Fruit fly (Drosophila melanogaster) whole organism, pupa: ENCODE measurements around the gene XNP.

Experiments used
- CG10348 ChIP-seq: fragments of 200-800 bp; sonication (Bioruptor generic); IDR thresholded peaks from 2 replicates; pipeline ENCODE4 v1.3.6; 2022; ENCODE audit warnings: missing biosample characterization, missing genetic modification characterization
- CG12605 ChIP-seq: fragments of 200-800 bp; sonication (Bioruptor generic); IDR thresholded peaks from 2 replicates; pipeline ENCODE4 v1.3.6; 2022; ENCODE audit warnings: missing biosample characterization, missing genetic modification characterization
- CG14655 ChIP-seq: fragments of 200-800 bp; sonication (Bioruptor generic); optimal IDR thresholded peaks from 3 replicates; lab custom pipeline; 2017; ENCODE audit warnings: mild to moderate bottlenecking, missing biosample characterization, missing genetic modification reagents, missing genetic modification characterization
- CG15710 ChIP-seq: fragments of 200-800 bp; sonication (Bioruptor generic); optimal IDR thresholded peaks from 2 replicates; lab custom pipeline; 2018; ENCODE audit warnings: missing biosample characterization, mild to moderate bottlenecking, missing genetic modification characterization, moderate library complexity
- CG32121 ChIP-seq: fragments of 200-800 bp; sonication (Bioruptor generic); IDR thresholded peaks from 2 replicates; pipeline ENCODE4 v1.3.6; 2022; ENCODE audit warnings: missing biosample characterization, missing genetic modification characterization
- CG34367 ChIP-seq: fragments of 200-800 bp; sonication (Bioruptor generic); optimal IDR thresholded peaks from 2 replicates; lab custom pipeline; 2018; ENCODE audit warnings: missing biosample characterization, mild to moderate bottlenecking, missing genetic modification characterization
- CG4496 ChIP-seq: fragments of 200-800 bp; sonication (Bioruptor generic); IDR thresholded peaks from 3 replicates; pipeline ENCODE4 v1.3.6; 2022; ENCODE audit warnings: missing biosample characterization, missing genetic modification characterization
- CG8159 ChIP-seq: fragments of 200-800 bp; sonication (Bioruptor generic); optimal IDR thresholded peaks from 3 replicates; lab custom pipeline; 2018; ENCODE audit warnings: missing biosample characterization, mild to moderate bottlenecking, missing genetic modification characterization, moderate library complexity
- CG8301 ChIP-seq: fragments of 200-800 bp; sonication (Bioruptor generic); optimal IDR thresholded peaks from 2 replicates; lab custom pipeline; 2018; ENCODE audit warnings: missing biosample characterization, mild to moderate bottlenecking, missing genetic modification characterization
- CG9948 ChIP-seq: fragments of 200-800 bp; sonication (Bioruptor generic); optimal IDR thresholded peaks from 2 replicates; lab custom pipeline; 2018; ENCODE audit warnings: missing biosample characterization, mild to moderate bottlenecking, missing genetic modification characterization, moderate library complexity
- Ets98B ChIP-seq: fragments of 200-800 bp; sonication (Bioruptor generic); IDR thresholded peaks from 2 replicates; pipeline ENCODE4 v1.3.6; 2022; ENCODE audit warnings: missing biosample characterization, missing genetic modification characterization
- Pif1B ChIP-seq: fragments of 200-800 bp; sonication (Bioruptor generic); optimal IDR thresholded peaks from 3 replicates; lab custom pipeline; 2016; ENCODE audit warnings: missing biosample characterization, missing genetic modification characterization
- fd96Ca ChIP-seq: fragments of 200-800 bp; sonication (Bioruptor generic); IDR thresholded peaks from 3 replicates; pipeline ENCODE4 v1.3.6; 2022; ENCODE audit warnings: missing biosample characterization, missing genetic modification characterization
- rn ChIP-seq: fragments of 200-800 bp; sonication (Bioruptor generic); IDR thresholded peaks from 2 replicates; pipeline ENCODE4 v1.3.6; 2022; ENCODE audit warnings: missing biosample characterization, missing genetic modification characterization

dm6 chr3R:25446482-25447300 is 35.9 kb downstream of the XNP start:
- TF ChIP-seq CG34367 (tag; lab: Kevin White, UChicago) (no peak), CG8301 (tag; lab: Kevin White, UChicago) (no peak), CG8159 (tag; lab: Kevin White, UChicago) (no peak), rn (GFP tag; lab: Robert Waterston, UW) (no peak), CG9948 (tag; lab: Kevin White, UChicago) (no peak), CG4496 (GFP tag; lab: Robert Waterston, UW) (no peak), CG15710 (tag; lab: Kevin White, UChicago) (no peak), CG32121 (GFP tag; lab: Robert Waterston, UW) (no peak), CG14655 (GFP tag; lab: Kevin White, UChicago) (no peak), Pif1B (GFP tag; lab: Kevin White, UChicago) (no peak), fd96Ca (GFP tag; lab: Robert Waterston, UW) (no peak), CG10348 (GFP tag; lab: Robert Waterston, UW) (no peak), Ets98B (GFP tag; lab: Robert Waterston, UW) (no peak), CG12605 (GFP tag; lab: Robert Waterston, UW) (no peak)
